Fruit fly (Drosophila melanogaster) whole organism, embryonic: Measurements from ENCODE around the gene cnc.

Experiments
- Abd-B ChIP-seq: fragments of 200-800 bp; sonication (Bioruptor generic); optimal IDR thresholded peaks from 2 replicates; lab custom pipeline; 2018; ENCODE audit warnings: missing biosample characterization, mild to moderate bottlenecking, missing genetic modification characterization, moderate library complexity
- Atf3 ChIP-seq: fragments of 200-800 bp; sonication (Bioruptor generic); optimal IDR thresholded peaks from 3 replicates; lab custom pipeline; 2016; ENCODE audit warnings: missing biosample characterization, missing genetic modification characterization
- Atf6 ChIP-seq: fragments of 200-800 bp; sonication (Bioruptor generic); IDR thresholded peaks from 2 replicates; pipeline ENCODE4 v1.3.6; 2022; ENCODE audit warnings: missing biosample characterization, missing genetic modification characterization
- B-H1 ChIP-seq: fragments of 200-800 bp; sonication (Bioruptor generic); IDR thresholded peaks from 3 replicates; pipeline ENCODE4 v1.3.6; 2022; ENCODE audit warnings: missing biosample characterization, missing genetic modification characterization
- Bdp1 ChIP-seq: fragments of 200-800 bp; sonication (Bioruptor generic); optimal IDR thresholded peaks from 3 replicates; lab custom pipeline; 2016; ENCODE audit warnings: missing biosample characterization, missing genetic modification characterization
- C15 ChIP-seq: fragments of 200-800 bp; sonication (Bioruptor generic); IDR thresholded peaks from 3 replicates; pipeline ENCODE4 v1.3.6; 2022; ENCODE audit warnings: missing biosample characterization, missing genetic modification characterization
- CG10209 ChIP-seq: fragments of 200-800 bp; sonication (Bioruptor generic); optimal IDR thresholded peaks from 3 replicates; lab custom pipeline; 2017; ENCODE audit warnings: missing biosample characterization, mild to moderate bottlenecking, missing genetic modification characterization, missing genetic modification reagents
- CG10543 ChIP-seq: fragments of 200-800 bp; sonication (Bioruptor generic); optimal IDR thresholded peaks from 3 replicates; lab custom pipeline; 2017; ENCODE audit warnings: missing biosample characterization, mild to moderate bottlenecking, missing genetic modification characterization, moderate library complexity
- CG10654 ChIP-seq: fragments of 200-800 bp; sonication (Bioruptor generic); optimal IDR thresholded peaks from 2 replicates; lab custom pipeline; 2016; ENCODE audit warnings: missing biosample characterization, missing genetic modification characterization
- CG10959 ChIP-seq: fragments of 200-800 bp; sonication (Bioruptor generic); IDR thresholded peaks from 2 replicates; pipeline ENCODE4 v1.3.6; 2022; ENCODE audit warnings: missing biosample characterization, missing genetic modification characterization
- CG12391 ChIP-seq: fragments of 200-800 bp; sonication (Bioruptor generic); optimal IDR thresholded peaks from 3 replicates; lab custom pipeline; 2018; ENCODE audit warnings: missing biosample characterization, mild to moderate bottlenecking, missing genetic modification characterization, moderate library complexity
- CG14860 ChIP-seq: fragments of 200-800 bp; sonication (Bioruptor generic); IDR thresholded peaks from 3 replicates; pipeline ENCODE4 v1.3.6; 2022; ENCODE audit warnings: missing biosample characterization, missing genetic modification characterization; ENCODE audit not compliant: partially characterized antibody
- CG15601 ChIP-seq: fragments of 200-800 bp; sonication (Bioruptor generic); optimal IDR thresholded peaks from 3 replicates; lab custom pipeline; 2019; ENCODE audit warnings: missing biosample characterization, mild to moderate bottlenecking, missing genetic modification characterization, moderate library complexity
- CG1647 ChIP-seq: fragments of 200-800 bp; sonication (Bioruptor generic); optimal IDR thresholded peaks from 3 replicates; lab custom pipeline; 2016; ENCODE audit warnings: missing biosample characterization, missing genetic modification characterization
- CG16813 ChIP-seq: fragments of 200-800 bp; sonication (Bioruptor generic); IDR thresholded peaks from 3 replicates; pipeline ENCODE4 v1.3.6; 2022; ENCODE audit warnings: missing biosample characterization, missing genetic modification characterization; ENCODE audit not compliant: partially characterized antibody
- CG17568 ChIP-seq: fragments of 200-800 bp; sonication (Bioruptor generic); optimal IDR thresholded peaks from 2 replicates; lab custom pipeline; 2018; ENCODE audit warnings: missing biosample characterization, mild to moderate bottlenecking, missing genetic modification characterization, moderate library complexity
- CG1832 ChIP-seq: fragments of 200-800 bp; sonication (Bioruptor generic); optimal IDR thresholded peaks from 2 replicates; lab custom pipeline; 2017; ENCODE audit warnings: missing biosample characterization, mild to moderate bottlenecking, missing genetic modification characterization, inconsistent platforms
- CG2712 ChIP-seq: fragments of 200-800 bp; optimal IDR thresholded peaks from 3 replicates; lab custom pipeline; 2019; ENCODE audit warnings: missing biosample characterization, mild to moderate bottlenecking, missing genetic modification characterization, moderate library complexity
- CG30020 ChIP-seq: fragments of 200-800 bp; optimal IDR thresholded peaks from 2 replicates; lab custom pipeline; 2019; ENCODE audit warnings: missing biosample characterization, mild to moderate bottlenecking, missing genetic modification characterization, moderate library complexity
- CG4730 ChIP-seq: fragments of 200-800 bp; sonication (Bioruptor generic); IDR thresholded peaks from 2 replicates; pipeline ENCODE4 v1.3.6; 2022; ENCODE audit warnings: missing biosample characterization, missing genetic modification characterization
- CG6175 ChIP-seq: fragments of 200-800 bp; sonication (Bioruptor generic); IDR thresholded peaks from 3 replicates; pipeline ENCODE4 v1.3.6; 2022; ENCODE audit warnings: missing biosample characterization, missing genetic modification characterization
- CG6813 ChIP-seq: fragments of 200-800 bp; sonication (Bioruptor generic); optimal IDR thresholded peaks from 2 replicates; lab custom pipeline; 2017; ENCODE audit warnings: missing biosample characterization, missing genetic modification characterization, mild to moderate bottlenecking, moderate library complexity, missing genetic modification reagents
- CG7357 ChIP-seq: fragments of 200-800 bp; sonication (Bioruptor generic); IDR thresholded peaks from 3 replicates; pipeline ENCODE4 v1.3.6; 2022; ENCODE audit warnings: missing biosample characterization, missing genetic modification characterization
- CG9215 ChIP-seq: fragments of 200-800 bp; sonication (Bioruptor generic); IDR thresholded peaks from 2 replicates; pipeline ENCODE4 v1.3.6; 2022; ENCODE audit warnings: missing biosample characterization, missing genetic modification characterization
- Camta ChIP-seq: fragments of 200-800 bp; sonication (Bioruptor generic); optimal IDR thresholded peaks from 2 replicates; lab custom pipeline; 2016; ENCODE audit warnings: missing biosample characterization, missing genetic modification characterization
- CrebB ChIP-seq: fragments of 200-800 bp; sonication (Bioruptor generic); optimal IDR thresholded peaks from 3 replicates; lab custom pipeline; 2018; ENCODE audit warnings: missing biosample characterization, mild to moderate bottlenecking, missing genetic modification characterization
- D ChIP-seq, 2 experiments: fragments of 200-800 bp in 1 of 2; fragments of >200 bp in 1 of 2; sonication (Bioruptor generic) in 1 of 2; optimal IDR thresholded peaks; 2 replicates in 1 of 2; 3 replicates in 1 of 2; lab custom pipeline; 2017; ENCODE audit warnings: mild to moderate bottlenecking in 1 of 2, missing biosample characterization in 1 of 2, missing genetic modification characterization in 1 of 2, missing genetic modification reagents in 1 of 2
- Dfd ChIP-seq, 2 experiments: fragments of >200 bp; optimal IDR thresholded peaks; 2 replicates each; lab custom pipeline; 2017; ENCODE audit warnings: missing biosample characterization in 2 of 2, missing genetic modification characterization in 2 of 2
- Doc3 ChIP-seq: fragments of 200-800 bp; sonication (Bioruptor generic); IDR thresholded peaks from 3 replicates; pipeline ENCODE4 v1.3.6; 2022; ENCODE audit warnings: missing biosample characterization, missing genetic modification characterization; ENCODE audit not compliant: partially characterized antibody
- ERR ChIP-seq: fragments of 200-800 bp; sonication (Bioruptor generic); optimal IDR thresholded peaks from 2 replicates; lab custom pipeline; 2016; ENCODE audit warnings: missing biosample characterization, missing genetic modification characterization
- MBD-R2 ChIP-seq: fragments of 200-800 bp; sonication (Bioruptor generic); IDR thresholded peaks from 2 replicates; pipeline ENCODE4 v1.3.6; 2022; ENCODE audit warnings: missing biosample characterization, missing genetic modification characterization
- NFAT ChIP-seq: fragments of 200-800 bp; sonication (Bioruptor generic); IDR thresholded peaks from 2 replicates; pipeline ENCODE4 v1.3.6; 2022; ENCODE audit warnings: missing biosample characterization, missing genetic modification characterization
- Ptx1 ChIP-seq: fragments of 200-800 bp; sonication (Bioruptor generic); IDR thresholded peaks from 2 replicates; pipeline ENCODE4 v1.3.6; 2022; ENCODE audit warnings: missing biosample characterization, missing genetic modification characterization
- Ssrp ChIP-seq: fragments of 200-800 bp; sonication (Bioruptor generic); optimal IDR thresholded peaks from 2 replicates; lab custom pipeline; 2018; ENCODE audit warnings: missing biosample characterization, mild to moderate bottlenecking, missing genetic modification characterization, moderate library complexity
- Tbp ChIP-seq: fragments of >200 bp; optimal IDR thresholded peaks from 2 replicates; lab custom pipeline; 2018; ENCODE audit warnings: missing biosample characterization, missing genetic modification characterization
- ab ChIP-seq: fragments of 200-800 bp; sonication (Bioruptor generic); optimal IDR thresholded peaks from 2 replicates; lab custom pipeline; 2016; ENCODE audit warnings: missing biosample characterization, missing genetic modification characterization
- aop ChIP-seq: fragments of 200-800 bp; sonication (Bioruptor generic); IDR thresholded peaks from 2 replicates; pipeline ENCODE4 v1.3.6; 2022; ENCODE audit warnings: missing biosample characterization, missing genetic modification characterization
- crc ChIP-seq: fragments of 200-800 bp; sonication (Bioruptor generic); optimal IDR thresholded peaks from 2 replicates; lab custom pipeline; 2016; ENCODE audit warnings: missing biosample characterization, missing genetic modification characterization
- dati ChIP-seq: fragments of 200-800 bp; sonication (Bioruptor generic); IDR thresholded peaks from 2 replicates; pipeline ENCODE4 v1.3.6; 2022; ENCODE audit warnings: missing biosample characterization, missing genetic modification characterization
- disco-r ChIP-seq: fragments of 200-800 bp; sonication (Bioruptor generic); optimal IDR thresholded peaks from 2 replicates; lab custom pipeline; 2016; ENCODE audit warnings: missing biosample characterization, missing genetic modification characterization
- dysf ChIP-seq: fragments of 200-800 bp; sonication (Bioruptor generic); IDR thresholded peaks from 3 replicates; pipeline ENCODE4 v1.3.6; 2022; ENCODE audit warnings: missing biosample characterization, missing genetic modification characterization
- hb ChIP-seq: fragments of 200-800 bp; sonication (Bioruptor generic); IDR thresholded peaks from 3 replicates; pipeline ENCODE4 v1.3.6; 2022; ENCODE audit warnings: missing biosample characterization, missing genetic modification characterization; ENCODE audit not compliant: partially characterized antibody
- hbn ChIP-seq: fragments of 200-800 bp; sonication (Bioruptor generic); IDR thresholded peaks from 2 replicates; pipeline ENCODE4 v1.3.6; 2022; ENCODE audit warnings: missing biosample characterization, missing genetic modification characterization; ENCODE audit not compliant: partially characterized antibody
- jing ChIP-seq: fragments of 200-800 bp; sonication (Bioruptor generic); optimal IDR thresholded peaks from 2 replicates; lab custom pipeline; 2018; ENCODE audit warnings: missing biosample characterization, mild to moderate bottlenecking, missing genetic modification characterization
- kay ChIP-seq: fragments of 200-800 bp; sonication (Bioruptor generic); optimal IDR thresholded peaks from 2 replicates; lab custom pipeline; 2016; ENCODE audit warnings: missing biosample characterization, missing genetic modification characterization
- prd ChIP-seq, 3 experiments: fragments of >200 bp in 2 of 3; fragments of 200-800 bp in 1 of 3; sonication (Bioruptor generic) in 1 of 3; optimal IDR thresholded peaks in 2 of 3; IDR thresholded peaks in 1 of 3; 2 replicates in 2 of 3; 3 replicates in 1 of 3; pipeline versions ENCODE4 v1.3.6 to Lab custom; 2017 to 2022; ENCODE audit warnings: missing biosample characterization in 1 of 3, missing genetic modification characterization in 1 of 3
- sr ChIP-seq: fragments of 200-800 bp; sonication (Bioruptor generic); IDR thresholded peaks from 3 replicates; pipeline ENCODE4 v1.3.6; 2022; ENCODE audit warnings: missing biosample characterization, missing genetic modification characterization
- vnd ChIP-seq: fragments of 200-800 bp; sonication (Bioruptor generic); IDR thresholded peaks from 3 replicates; pipeline ENCODE4 v1.3.6; 2022; ENCODE audit warnings: missing biosample characterization, missing genetic modification characterization; ENCODE audit not compliant: partially characterized antibody
- zen2 ChIP-seq: fragments of 200-800 bp; sonication (Bioruptor generic); IDR thresholded peaks from 3 replicates; pipeline ENCODE4 v1.3.6; 2022; ENCODE audit warnings: missing biosample characterization, missing genetic modification characterization; ENCODE audit not compliant: partially characterized antibody

cnc gene

DNA sequence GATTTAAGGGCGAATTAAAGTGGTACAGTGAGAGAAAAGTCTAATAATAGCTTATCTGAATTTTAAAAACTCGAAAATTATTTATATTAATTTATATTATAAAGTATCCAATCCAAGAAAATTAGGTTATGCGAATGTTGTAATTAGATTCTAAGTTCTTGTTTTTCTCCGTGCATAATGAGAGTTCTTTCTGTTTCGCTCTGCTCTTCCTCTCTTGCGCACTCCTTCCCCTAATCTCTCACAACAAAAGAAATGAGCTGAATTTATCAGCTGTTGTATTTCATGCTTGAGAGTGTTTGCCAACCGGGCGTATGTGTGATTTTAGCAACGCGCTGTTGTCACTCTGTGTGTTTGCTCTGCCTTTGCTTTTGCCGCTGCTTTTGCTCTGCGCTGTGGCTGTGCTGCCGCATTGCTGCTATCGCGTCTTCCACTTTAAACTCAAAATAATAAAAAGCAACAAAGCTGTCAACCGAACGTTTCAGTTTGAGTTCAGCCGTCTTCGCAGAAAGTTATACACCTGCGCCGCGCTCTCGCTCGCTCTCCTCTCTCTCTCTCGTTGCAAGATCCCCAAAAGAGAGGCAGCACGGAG, 53.0 kb downstream of the cnc start, which contains the start of gene CG46310 (continued):
- TF ChIP-seq CG10543 (GFP tag; lab: Kevin White, UChicago) (peak; percentile 62), NFAT (peak; percentile 80), sr (GFP tag; lab: Robert Waterston, UW) (no peak), CG2712 (peak; percentile 88), Abd-B (no peak), CG9215 (GFP tag; lab: Robert Waterston, UW) (peak; percentile 72), Tbp (GFP tag; lab: Kevin White, UChicago) (no peak), zen2 (GFP tag; lab: Robert Waterston, UW) (no peak), CG10959 (peak; percentile 53; the same call in 1 of the 2 replicates), B-H1 (GFP tag; lab: Robert Waterston, UW) (peak; percentile 40; the same call in 2 of the 3 replicates), CG10209 (GFP tag; lab: Kevin White, UChicago) (peak; percentile 65), CG6175 (peak; percentile 94), CG4730 (GFP tag; lab: Robert Waterston, UW) (peak; percentile 63), C15 (peak; percentile 66; the same call in 2 of the 3 replicates), Ssrp (tag; lab: Kevin White, UChicago) (peak; percentile 52), Atf6 (GFP tag; lab: Robert Waterston, UW) (peak; percentile 81), ab (GFP tag; lab: Kevin White, UChicago) (no peak), dysf (GFP tag; lab: Robert Waterston, UW) (peak; percentile 94), CG16813 (GFP tag; lab: Robert Waterston, UW) (no peak), hb (GFP tag; lab: Robert Waterston, UW) (no peak), CG14860 (GFP tag; lab: Robert Waterston, UW) (no peak), CG1832 (GFP tag; lab: Kevin White, UChicago) (no peak), CG12391 (tag; lab: Kevin White, UChicago) (peak; percentile 69), prd (optimal IDR thresholded peaks at IDR 0.05; lab: Kevin White, UChicago) (no peak), prd (GFP tag; IDR thresholded peaks at IDR 0.05; lab: Robert Waterston, UW) (peak; percentile 86), CG7357 (GFP tag; lab: Robert Waterston, UW) (peak; percentile 76), ERR (GFP tag; lab: Kevin White, UChicago) (peak; percentile 13), Bdp1 (GFP tag; lab: Kevin White, UChicago) (no peak), CrebB (tag; lab: Kevin White, UChicago) (peak; percentile 55), hbn (GFP tag; lab: Robert Waterston, UW) (no peak), Doc3 (GFP tag; lab: Robert Waterston, UW) (no peak), kay (no peak), crc (GFP tag; lab: Kevin White, UChicago) (no peak), CG30020 (no peak), D (optimal IDR thresholded peaks at IDR 0.05; lab: Kevin White, UChicago) (no peak), D (GFP tag; optimal IDR thresholded peaks at IDR 0.05; lab: Kevin White, UChicago) (peak; percentile 55), CG15601 (peak; percentile 31), disco-r (GFP tag; lab: Kevin White, UChicago) (no peak), dati (GFP tag; lab: Robert Waterston, UW) (no peak), aop (GFP tag; lab: Robert Waterston, UW) (no peak), MBD-R2 (GFP tag; lab: Robert Waterston, UW) (peak; percentile 56; the same call in 1 of the 2 replicates), Camta (GFP tag; lab: Kevin White, UChicago) (no peak), Atf3 (no peak), Dfd (GFP tag; optimal IDR thresholded peaks at IDR 0.05; lab: Kevin White, UChicago) (no peak), vnd (no peak), CG17568 (GFP tag; lab: Kevin White, UChicago) (peak; percentile 46), Ptx1 (GFP tag; lab: Robert Waterston, UW) (peak; percentile 92), CG10654 (peak; percentile 58), CG6813 (GFP tag; lab: Kevin White, UChicago) (peak; percentile 69), jing (GFP tag; lab: Kevin White, UChicago) (no peak), CG1647 (no peak)
